Fruit fly (Drosophila melanogaster): ENCODE data around the gene PsGEF.

- TF ChIP-seq bab1 (GFP tag; optimal IDR thresholded peaks at IDR 0.05) (no peak), pad (GFP tag; optimal IDR thresholded peaks at IDR 0.05) (no peak), toe (GFP tag; optimal IDR thresholded peaks at IDR 0.05) (no peak), Crg-1 (GFP tag; optimal IDR thresholded peaks at IDR 0.05) (no peak)
Observed at dm6 chrX:2321900-2322555, 65.4 kb downstream of the PsGEF start.
